Worm (Caenorhabditis elegans) whole organism, mixed stage, embryonic: ENCODE results near the gene Y37E11AL.1.
A peak's percentile ranks its signal among the peaks of the same experiment; 100 is the strongest.

Source experiments
- M03D4.4 ChIP-seq: sonication (generic microtip); optimal IDR thresholded peaks from 2 replicates; lab custom pipeline; 2017; ENCODE audit warnings: mild to moderate bottlenecking, missing genetic modification characterization, missing compliant biosample characterization
- bed-3 ChIP-seq: fragments of 200-800 bp; sonication (Bioruptor generic); optimal IDR thresholded peaks from 3 replicates; lab custom pipeline; 2018; ENCODE audit warnings: mild to moderate bottlenecking, missing genetic modification characterization, moderate library complexity, missing compliant biosample characterization
- blmp-1 ChIP-seq: fragments of 150-350 bp; optimal IDR thresholded peaks from 2 replicates; lab custom pipeline; 2014; ENCODE audit warnings: missing biosample characterization, missing genetic modification characterization
- ceh-39 ChIP-seq: fragments of 150-350 bp; optimal IDR thresholded peaks from 2 replicates; lab custom pipeline; 2014; ENCODE audit warnings: missing biosample characterization, missing genetic modification characterization
- ceh-43 ChIP-seq: fragments of 200-800 bp; sonication (Bioruptor generic); optimal IDR thresholded peaks from 2 replicates; lab custom pipeline; 2018; ENCODE audit warnings: mild to moderate bottlenecking, missing genetic modification characterization, moderate library complexity, missing compliant biosample characterization
- ceh-83 ChIP-seq: fragments of 200-800 bp; sonication (Bioruptor generic); optimal IDR thresholded peaks from 2 replicates; lab custom pipeline; 2018; ENCODE audit warnings: mild to moderate bottlenecking, missing genetic modification characterization, missing compliant biosample characterization
- ces-1 ChIP-seq: fragments of 150-350 bp; optimal IDR thresholded peaks from 2 replicates; lab custom pipeline; 2014; ENCODE audit warnings: missing biosample characterization, missing genetic modification reagents, missing genetic modification characterization
- cnd-1 ChIP-seq: fragments of 200-800 bp; sonication (Bioruptor generic); optimal IDR thresholded peaks from 2 replicates; lab custom pipeline; 2018; ENCODE audit warnings: mild to moderate bottlenecking, missing genetic modification characterization, missing compliant biosample characterization
- drap-1 ChIP-seq: fragments of 200-800 bp; sonication (Bioruptor generic); optimal IDR thresholded peaks from 3 replicates; lab custom pipeline; 2018; ENCODE audit warnings: mild to moderate bottlenecking, missing genetic modification characterization, missing compliant biosample characterization
- elt-1 ChIP-seq: sonication (generic microtip); optimal IDR thresholded peaks from 2 replicates; lab custom pipeline; 2017; ENCODE audit warnings: missing genetic modification characterization, mild to moderate bottlenecking, missing compliant biosample characterization, antibody characterized with exemption, moderate library complexity, borderline replicate concordance; ENCODE audit not compliant: insufficient read depth
- flh-1 ChIP-seq: fragments of 200-800 bp; sonication (Bioruptor generic); optimal IDR thresholded peaks from 2 replicates; lab custom pipeline; 2018; ENCODE audit warnings: mild to moderate bottlenecking, missing genetic modification characterization, moderate library complexity, missing compliant biosample characterization
- ham-2 ChIP-seq: fragments of 200-800 bp; sonication (Bioruptor generic); optimal IDR thresholded peaks from 2 replicates; lab custom pipeline; 2018; ENCODE audit warnings: mild to moderate bottlenecking, missing genetic modification characterization, missing compliant biosample characterization
- hlh-1 ChIP-seq: fragments of 150-350 bp; optimal IDR thresholded peaks from 2 replicates; lab custom pipeline; 2014; ENCODE audit warnings: missing biosample characterization, missing genetic modification reagents, missing genetic modification characterization
- lin-13 ChIP-seq: fragments of 150-350 bp; optimal IDR thresholded peaks from 2 replicates; lab custom pipeline; 2014; ENCODE audit warnings: missing biosample characterization, missing genetic modification characterization
- lin-32 ChIP-seq: fragments of 200-800 bp; sonication (Bioruptor generic); optimal IDR thresholded peaks from 2 replicates; lab custom pipeline; 2018; ENCODE audit warnings: mild to moderate bottlenecking, missing genetic modification characterization, missing compliant biosample characterization
- lsy-2 ChIP-seq: fragments of 150-350 bp; optimal IDR thresholded peaks from 2 replicates; lab custom pipeline; 2014; ENCODE audit warnings: missing biosample characterization, missing genetic modification characterization
- mab-5 ChIP-seq: fragments of 150-350 bp; optimal IDR thresholded peaks from 2 replicates; lab custom pipeline; 2014; ENCODE audit warnings: missing biosample characterization, missing genetic modification characterization
- mls-2 ChIP-seq: sonication (generic microtip); optimal IDR thresholded peaks from 2 replicates; lab custom pipeline; 2016; ENCODE audit warnings: mild to moderate bottlenecking, missing genetic modification characterization, moderate library complexity, missing compliant biosample characterization
- nhr-12 ChIP-seq: fragments of 150-350 bp; optimal IDR thresholded peaks from 2 replicates; lab custom pipeline; 2014; ENCODE audit warnings: missing biosample characterization, missing genetic modification characterization
- nhr-2 ChIP-seq: fragments of 150-350 bp; optimal IDR thresholded peaks from 2 replicates; lab custom pipeline; 2014; ENCODE audit warnings: missing biosample characterization, missing genetic modification characterization
- nhr-237 ChIP-seq: fragments of 150-350 bp; optimal IDR thresholded peaks from 2 replicates; lab custom pipeline; 2014; ENCODE audit warnings: missing biosample characterization, missing genetic modification characterization
- nhr-28 ChIP-seq: fragments of 150-350 bp; optimal IDR thresholded peaks from 2 replicates; lab custom pipeline; 2014; ENCODE audit warnings: missing biosample characterization, missing genetic modification characterization
- nhr-76 ChIP-seq: sonication (generic microtip); optimal IDR thresholded peaks from 2 replicates; lab custom pipeline; 2017; ENCODE audit warnings: missing biosample characterization, missing genetic modification characterization
- pha-4 ChIP-seq: fragments of 150-350 bp; optimal IDR thresholded peaks from 2 replicates; lab custom pipeline; 2018; ENCODE audit warnings: missing biosample characterization, missing genetic modification reagents, missing genetic modification characterization
- sem-2 ChIP-seq: fragments of 200-800 bp; sonication (Bioruptor generic); optimal IDR thresholded peaks from 2 replicates; lab custom pipeline; 2018; ENCODE audit warnings: mild to moderate bottlenecking, missing genetic modification characterization, missing compliant biosample characterization
- snpc-4 ChIP-seq: fragments of 150-350 bp; optimal IDR thresholded peaks from 2 replicates; lab custom pipeline; 2014; ENCODE audit warnings: missing biosample characterization, missing genetic modification characterization
- sptf-1 ChIP-seq: sonication (generic microtip); optimal IDR thresholded peaks from 2 replicates; lab custom pipeline; 2017; ENCODE audit warnings: mild to moderate bottlenecking, missing genetic modification characterization, moderate library complexity, missing compliant biosample characterization
- tbx-8 ChIP-seq: fragments of 200-800 bp; sonication (Bioruptor generic); optimal IDR thresholded peaks from 2 replicates; lab custom pipeline; 2018; ENCODE audit warnings: mild to moderate bottlenecking, missing genetic modification characterization, moderate library complexity, missing compliant biosample characterization
- unc-120 ChIP-seq: sonication (generic microtip); optimal IDR thresholded peaks from 2 replicates; lab custom pipeline; 2017; ENCODE audit warnings: missing genetic modification characterization, missing compliant biosample characterization; ENCODE audit not compliant: poor library complexity, severe bottlenecking
- unc-39 ChIP-seq: fragments of 150-350 bp; optimal IDR thresholded peaks from 2 replicates; lab custom pipeline; 2014; ENCODE audit warnings: missing biosample characterization, missing genetic modification characterization
- unc-62 ChIP-seq: fragments of 150-350 bp; optimal IDR thresholded peaks from 2 replicates; lab custom pipeline; 2014; ENCODE audit warnings: missing biosample characterization, missing genetic modification reagents, missing genetic modification characterization
- zip-8 ChIP-seq: fragments of 150-350 bp; optimal IDR thresholded peaks from 2 replicates; lab custom pipeline; 2014; ENCODE audit warnings: missing biosample characterization, missing genetic modification characterization
- ztf-11 ChIP-seq: fragments of 150-350 bp; optimal IDR thresholded peaks from 2 replicates; lab custom pipeline; 2014; ENCODE audit warnings: missing biosample characterization, missing genetic modification characterization

The Y37E11AL.1 gene

ce11 chrIV:3667796-3668195 is 41.5 kb upstream of the Y37E11AL.1 start:
- TF ChIP-seq sptf-1 (tag; lab: Kevin White, UChicago) = no peak
- TF ChIP-seq ces-1 = peak; percentile 86
- TF ChIP-seq nhr-2 (tag; lab: Kevin White, UChicago) = no peak
- TF ChIP-seq ceh-39 (tag; lab: Kevin White, UChicago) = no peak

- TF ChIP-seq tbx-8 (GFP tag; lab: Kevin White, UChicago) (no peak), cnd-1 (tag; lab: Kevin White, UChicago) (no peak), snpc-4 (no peak), unc-62 (no peak), zip-8 (tag; lab: Kevin White, UChicago) (no peak)
Measured at ce11 chrIV:3668603-3669002, 40.7 kb upstream of the Y37E11AL.1 start, which contains the start of gene fmil-1. fmil-1 (minus strand) TSS chrIV:3668703.

- TF ChIP-seq nhr-12 (no peak), sptf-1 (tag; lab: Kevin White, UChicago) (no peak), M03D4.4 (tag; lab: Kevin White, UChicago) (no peak), nhr-237 (tag; lab: Kevin White, UChicago) (no peak), nhr-28 (tag; lab: Kevin White, UChicago) (no peak), blmp-1 (tag; lab: Kevin White, UChicago) (no peak), lin-13 (no peak), ceh-39 (tag; lab: Kevin White, UChicago) (no peak), ceh-43 (GFP tag; lab: Kevin White, UChicago) (no peak), nhr-2 (tag; lab: Kevin White, UChicago) (no peak), unc-39 (no peak), ces-1 (no peak), ztf-11 (tag; lab: Kevin White, UChicago) (no peak), hlh-1 (tag; lab: Kevin White, UChicago) (no peak), elt-1 (tag; lab: Kevin White, UChicago) (no peak), mls-2 (no peak), lin-32 (no peak), drap-1 (GFP tag; lab: Kevin White, UChicago) (no peak), lsy-2 (tag; lab: Kevin White, UChicago) (no peak), pha-4 (tag; lab: Kevin White, UChicago) (no peak)
Measured at ce11 chrIV:3681763-3682162, 27.5 kb upstream of the Y37E11AL.1 start.

- TF ChIP-seq sem-2 (GFP tag; lab: Kevin White, UChicago) = no peak
- TF ChIP-seq zip-8 (tag; lab: Kevin White, UChicago) = no peak
- TF ChIP-seq ham-2 (GFP tag; lab: Kevin White, UChicago) = no peak
- TF ChIP-seq M03D4.4 (tag; lab: Kevin White, UChicago) = no peak
- no peak for TF ChIP-seq flh-1
- TF ChIP-seq unc-120 (tag; lab: Kevin White, UChicago) = no peak
- no peak for TF ChIP-seq snpc-4
- TF ChIP-seq nhr-76 (tag; lab: Kevin White, UChicago) = no peak
- TF ChIP-seq ceh-83 (GFP tag; lab: Kevin White, UChicago) = no peak
- TF ChIP-seq mab-5 (tag; lab: Kevin White, UChicago) = no peak
- TF ChIP-seq drap-1 (GFP tag; lab: Kevin White, UChicago) = no peak
- no peak for TF ChIP-seq ceh-43 (GFP tag; lab: Kevin White, UChicago)
- TF ChIP-seq nhr-237 (tag; lab: Kevin White, UChicago) = no peak
Measured at ce11 chrIV:3686260-3686659, 23.0 kb upstream of the Y37E11AL.1 start.

- TF ChIP-seq blmp-1 (tag; lab: Kevin White, UChicago) = no peak
- no peak for TF ChIP-seq ztf-11 (tag; lab: Kevin White, UChicago)
- TF ChIP-seq nhr-76 (tag; lab: Kevin White, UChicago) = no peak
- no peak for TF ChIP-seq bed-3 (GFP tag; lab: Kevin White, UChicago)
- no peak for TF ChIP-seq hlh-1 (tag; lab: Kevin White, UChicago)
- no peak for TF ChIP-seq unc-120 (tag; lab: Kevin White, UChicago)
- no peak for TF ChIP-seq lsy-2 (tag; lab: Kevin White, UChicago)
- TF ChIP-seq ceh-39 (tag; lab: Kevin White, UChicago) = no peak
- no peak for TF ChIP-seq nhr-28 (tag; lab: Kevin White, UChicago)
- TF ChIP-seq M03D4.4 (tag; lab: Kevin White, UChicago) = no peak
- TF ChIP-seq pha-4 (tag; lab: Kevin White, UChicago) = no peak
- TF ChIP-seq ham-2 (GFP tag; lab: Kevin White, UChicago) = no peak
- no peak for TF ChIP-seq zip-8 (tag; lab: Kevin White, UChicago)
- TF ChIP-seq drap-1 (GFP tag; lab: Kevin White, UChicago) = no peak
- no peak for TF ChIP-seq mls-2
- TF ChIP-seq unc-39 = no peak
- TF ChIP-seq sptf-1 (tag; lab: Kevin White, UChicago) = no peak
Measured at ce11 chrIV:3686765-3687164, 22.5 kb upstream of the Y37E11AL.1 start, which contains the start of gene map-1. map-1 (minus strand) TSS chrIV:3686865.
